Fruit fly (Drosophila melanogaster): ENCODE measurements around the gene CG15601.

dm6 chrX:15675294-15675693, 35.2 kb upstream of the CG15601 start, which contains the start of gene CG12708:
- TF ChIP-seq CG17806 (tag; optimal IDR thresholded peaks at IDR 0.05) = peak; percentile 6
- TF ChIP-seq CG8159 (tag; optimal IDR thresholded peaks at IDR 0.05) = no peak
- peak; percentile 32 for TF ChIP-seq Pif1A (GFP tag; optimal IDR thresholded peaks at IDR 0.05)
- TF ChIP-seq CG8301 (tag; optimal IDR thresholded peaks at IDR 0.05) = peak; percentile 6
- TF ChIP-seq fd96Ca (GFP tag; IDR thresholded peaks at IDR 0.05) = no peak; the same call in 2 of the 3 replicates
- TF ChIP-seq CG15710 (tag; optimal IDR thresholded peaks at IDR 0.05) = no peak
- TF ChIP-seq CG14655 (GFP tag; optimal IDR thresholded peaks at IDR 0.05) = peak; percentile 18
- peak; percentile 16 for TF ChIP-seq Snoo (tag; optimal IDR thresholded peaks at IDR 0.05)
